Fruit fly (Drosophila melanogaster): Measurements from ENCODE around the gene CG15260.

- TF ChIP-seq CG8478 (optimal IDR thresholded peaks at IDR 0.05), result no peak
- no peak for TF ChIP-seq CTCF (optimal IDR thresholded peaks at IDR 0.05)
Observed at dm6 chr2L:15297508-15297907, 5.5 kb upstream of the CG15260 start, which contains the start of gene CG15262.

All from S2 (cell line).